Fruit fly (Drosophila melanogaster) whole organism, adult: ENCODE data around the gene Calx.
A peak's percentile ranks its signal among the peaks of the same experiment; 100 is the strongest.

Source experiments
- CG11617 ChIP-seq: fragments of 200-800 bp; sonication (Bioruptor generic); optimal IDR thresholded peaks from 2 replicates; lab custom pipeline; 2017; ENCODE audit warnings: mild to moderate bottlenecking, missing biosample characterization, missing genetic modification reagents, missing genetic modification characterization
- CG12768 ChIP-seq: fragments of 200-800 bp; sonication (Bioruptor generic); optimal IDR thresholded peaks from 2 replicates; lab custom pipeline; 2017; ENCODE audit warnings: missing biosample characterization, missing genetic modification characterization, mild to moderate bottlenecking, moderate library complexity, missing genetic modification reagents
- CG14711 ChIP-seq: fragments of 200-800 bp; sonication (Bioruptor generic); optimal IDR thresholded peaks from 2 replicates; lab custom pipeline; 2018; ENCODE audit warnings: missing biosample characterization, mild to moderate bottlenecking, missing genetic modification characterization, moderate library complexity
- CG1620 ChIP-seq: fragments of 200-800 bp; sonication (Bioruptor generic); optimal IDR thresholded peaks from 2 replicates; lab custom pipeline; 2016; ENCODE audit warnings: missing biosample characterization, missing genetic modification characterization
- CG33017 ChIP-seq: fragments of 200-800 bp; sonication (Bioruptor generic); optimal IDR thresholded peaks from 2 replicates; lab custom pipeline; 2018; ENCODE audit warnings: missing biosample characterization, mild to moderate bottlenecking, missing genetic modification characterization, moderate library complexity
- CG5204 ChIP-seq: fragments of 200-800 bp; sonication (Bioruptor generic); optimal IDR thresholded peaks from 2 replicates; lab custom pipeline; 2016; ENCODE audit warnings: missing biosample characterization, missing genetic modification characterization
- CG7045 ChIP-seq: fragments of 200-800 bp; sonication (Bioruptor generic); optimal IDR thresholded peaks from 2 replicates; lab custom pipeline; 2017; ENCODE audit warnings: missing biosample characterization, mild to moderate bottlenecking, missing genetic modification characterization
- CG7101 ChIP-seq: fragments of 200-800 bp; sonication (Bioruptor generic); optimal IDR thresholded peaks from 2 replicates; lab custom pipeline; 2018; ENCODE audit warnings: missing biosample characterization, mild to moderate bottlenecking, missing genetic modification characterization, moderate library complexity
- Clk ChIP-seq: fragments of 200-800 bp; sonication (Bioruptor generic); optimal IDR thresholded peaks from 2 replicates; lab custom pipeline; 2017; ENCODE audit warnings: missing biosample characterization, missing genetic modification characterization
- Crg-1 ChIP-seq: fragments of 200-800 bp; sonication (Bioruptor generic); optimal IDR thresholded peaks from 2 replicates; lab custom pipeline; 2016; ENCODE audit warnings: missing biosample characterization, missing genetic modification characterization
- Hr96 ChIP-seq: fragments of 200-800 bp; sonication (Bioruptor generic); optimal IDR thresholded peaks from 2 replicates; lab custom pipeline; 2016; ENCODE audit warnings: missing biosample characterization, missing genetic modification characterization
- Mnt ChIP-seq: fragments of 200-800 bp; sonication (Bioruptor generic); optimal IDR thresholded peaks from 2 replicates; lab custom pipeline; 2016; ENCODE audit warnings: missing biosample characterization, mild to moderate bottlenecking, missing genetic modification characterization
- bab1 ChIP-seq: fragments of 200-800 bp; sonication (Bioruptor generic); optimal IDR thresholded peaks from 3 replicates; lab custom pipeline; 2019; ENCODE audit warnings: missing biosample characterization, mild to moderate bottlenecking, missing genetic modification characterization, moderate library complexity
- cic ChIP-seq: fragments of 200-800 bp; sonication (Bioruptor generic); optimal IDR thresholded peaks from 2 replicates; lab custom pipeline; 2017; ENCODE audit warnings: missing biosample characterization, mild to moderate bottlenecking, missing genetic modification characterization, moderate library complexity
- cnc ChIP-seq, 2 experiments: fragments of >200 bp; optimal IDR thresholded peaks; 2 replicates each; lab custom pipeline; 2017
- kay ChIP-seq: fragments of 200-800 bp; sonication (Bioruptor generic); peaks from one replicate; lab custom pipeline; 2016; ENCODE audit warnings: missing biosample characterization, missing genetic modification characterization, borderline replicate concordance
- ovo ChIP-seq: fragments of 200-800 bp; sonication (Bioruptor generic); optimal IDR thresholded peaks from 2 replicates; lab custom pipeline; 2016; ENCODE audit warnings: missing biosample characterization, missing genetic modification characterization
- pad ChIP-seq: fragments of 200-800 bp; sonication (Bioruptor generic); optimal IDR thresholded peaks from 3 replicates; lab custom pipeline; 2017; ENCODE audit warnings: missing biosample characterization, missing genetic modification characterization, mild to moderate bottlenecking, moderate library complexity, missing genetic modification reagents
- tj ChIP-seq: fragments of 200-800 bp; sonication (Bioruptor generic); optimal IDR thresholded peaks from 3 replicates; lab custom pipeline; 2017; ENCODE audit warnings: missing biosample characterization, mild to moderate bottlenecking, missing genetic modification characterization, moderate library complexity
- toe ChIP-seq: fragments of 200-800 bp; sonication (Bioruptor generic); optimal IDR thresholded peaks from 2 replicates; lab custom pipeline; 2016; ENCODE audit warnings: missing biosample characterization, missing genetic modification characterization

The Calx gene

DNA sequence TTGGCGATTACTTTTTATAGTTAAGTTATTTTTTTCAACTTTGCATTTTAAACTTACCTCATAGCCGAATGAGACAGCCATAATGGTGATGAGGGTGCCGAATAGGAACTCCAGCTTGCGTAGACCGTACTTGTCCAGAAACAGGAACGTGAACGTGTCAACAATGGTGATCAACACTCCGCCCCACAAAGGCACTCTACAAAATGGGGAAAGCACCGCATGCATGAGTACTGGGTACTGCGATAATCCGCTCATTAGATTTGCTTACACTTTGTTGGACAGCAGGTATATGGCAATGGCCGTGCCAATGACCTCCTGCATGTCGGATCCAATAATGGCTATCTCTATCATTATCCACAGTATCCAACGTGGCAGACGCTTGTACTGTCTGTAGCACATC is 79.5 kb downstream of the Calx start:
- TF ChIP-seq CG5204 (GFP tag; lab: Kevin White, UChicago) (no peak), CG7101 (no peak), tj (GFP tag; lab: Kevin White, UChicago) (no peak), bab1 (GFP tag; lab: Kevin White, UChicago) (no peak)

DNA sequence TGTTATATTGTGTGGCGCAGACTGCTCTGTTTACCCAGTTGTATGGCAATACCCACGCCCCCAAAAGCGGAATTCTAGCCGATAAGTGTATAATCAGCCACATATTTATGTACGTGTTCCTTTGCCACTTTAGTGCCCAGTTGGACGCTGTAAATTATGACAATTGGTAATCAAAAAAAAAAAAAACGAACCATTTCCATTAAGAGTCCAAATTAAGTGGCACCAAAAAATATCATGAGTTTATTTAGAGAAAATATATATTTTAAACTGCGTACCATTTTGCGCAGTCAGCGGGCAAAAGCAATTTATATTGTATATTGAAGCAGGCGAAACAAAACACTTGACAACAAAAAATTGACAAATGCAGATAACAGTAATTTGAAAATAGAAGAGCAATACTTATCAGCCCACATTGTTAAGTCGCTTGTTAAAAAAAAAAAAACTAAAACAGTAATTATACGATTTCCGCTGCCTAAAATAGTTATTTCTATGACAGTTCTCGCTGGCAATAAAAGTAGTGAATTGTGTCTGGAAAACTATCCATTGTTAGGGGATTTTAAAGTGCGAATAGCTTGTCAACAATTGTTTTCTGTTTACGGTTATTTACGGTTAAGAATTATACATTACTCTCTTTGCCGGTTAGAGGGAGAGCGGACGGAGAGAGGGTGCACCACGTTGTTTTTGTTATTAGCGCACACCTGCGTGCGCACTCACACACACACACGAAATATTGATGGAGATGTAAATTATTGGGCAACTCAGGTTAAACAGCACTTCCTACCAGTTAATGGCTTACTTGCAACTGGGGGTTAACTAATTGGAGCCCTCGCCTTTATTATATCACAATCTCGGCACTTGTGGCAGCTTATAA is 81.7 kb downstream of the Calx start:
- TF ChIP-seq Hr96 (GFP tag; lab: Kevin White, UChicago) (no peak), CG7101 (no peak), CG12768 (no peak), CG14711 (tag; lab: Kevin White, UChicago) (no peak), cic (GFP tag; lab: Kevin White, UChicago) (no peak), bab1 (GFP tag; lab: Kevin White, UChicago) (no peak), kay (GFP tag; lab: Kevin White, UChicago) (no peak), tj (GFP tag; lab: Kevin White, UChicago) (no peak), CG5204 (GFP tag; lab: Kevin White, UChicago) (no peak)

DNA sequence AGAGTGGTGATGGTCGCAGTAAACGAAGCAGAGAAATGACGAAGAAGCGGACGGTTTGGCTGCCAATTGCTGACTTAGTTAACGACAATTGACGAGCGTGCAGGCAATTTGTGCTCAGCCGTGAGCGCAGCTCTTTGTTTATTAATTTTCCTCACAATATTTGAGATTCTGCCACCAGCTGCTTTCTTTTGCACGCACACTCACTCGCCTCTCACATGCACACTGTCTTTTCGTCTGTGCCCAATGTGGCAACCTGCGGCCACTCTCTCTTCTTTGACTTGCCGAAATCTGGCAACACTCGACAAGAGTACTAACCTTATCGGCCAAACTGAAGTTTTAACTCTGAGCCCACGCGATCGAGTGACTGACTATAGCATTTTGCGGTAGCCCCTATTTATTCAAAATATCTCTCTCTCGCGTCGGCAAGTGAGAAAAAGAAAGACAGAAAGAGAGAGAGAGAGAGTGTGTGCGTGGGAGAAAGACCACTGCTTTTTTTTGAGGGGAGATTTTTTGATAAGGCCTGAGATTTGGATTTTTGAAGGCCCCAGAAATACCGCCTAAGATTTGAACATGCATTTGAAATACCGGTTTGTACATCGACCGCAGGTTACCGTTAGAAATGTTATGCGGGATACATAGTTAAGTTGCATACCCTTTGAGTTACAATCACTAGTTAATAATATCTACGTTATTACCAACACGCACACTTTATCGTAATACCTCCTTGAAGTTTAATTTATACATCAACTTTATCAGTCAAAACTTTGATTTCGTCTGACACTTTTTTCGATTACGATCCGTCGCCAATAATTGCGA is 82.7 kb downstream of the Calx start, which contains the start of gene Mvl:
TSS of gene Mvl (minus strand) at position 371 of the 816 bp plus-strand sequence.
- TF ChIP-seq pad (GFP tag; lab: Kevin White, UChicago) (peak; percentile 98), CG1620 (no peak), ovo (GFP tag; lab: Kevin White, UChicago) (peak; percentile 37), CG7101 (peak; percentile 11), tj (GFP tag; lab: Kevin White, UChicago) (peak; percentile 59), cic (GFP tag; lab: Kevin White, UChicago) (peak; percentile 10), CG12768 (peak; percentile 19), Mnt (GFP tag; lab: Kevin White, UChicago) (peak; percentile 76), cnc (optimal IDR thresholded peaks at IDR 0.05; lab: Kevin White, UChicago) (no peak)

DNA sequence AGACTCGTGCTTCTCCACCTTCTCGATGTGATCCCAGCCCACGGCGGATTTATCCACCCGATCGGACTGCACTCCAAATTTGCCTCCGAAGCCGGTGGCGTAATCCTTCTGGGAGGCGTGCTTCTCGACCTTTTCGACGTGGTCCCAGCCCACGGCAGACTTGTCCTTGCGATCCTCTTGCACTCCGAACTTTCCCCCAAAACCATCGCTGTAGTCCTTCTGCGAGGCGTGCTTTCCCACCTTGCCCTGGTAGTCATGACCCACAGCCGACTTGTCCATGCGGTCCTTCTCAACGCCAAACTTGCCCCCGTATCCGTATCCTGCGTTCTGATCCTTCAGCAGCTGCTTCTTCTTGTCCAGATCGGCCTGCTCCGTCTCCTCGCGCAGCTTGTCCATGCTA is 85.5 kb downstream of the Calx start:
- TF ChIP-seq bab1 (GFP tag; lab: Kevin White, UChicago): no peak
- TF ChIP-seq CG11617: no peak
- no peak for TF ChIP-seq Clk (GFP tag; lab: Kevin White, UChicago)
- TF ChIP-seq CG7101: no peak
- TF ChIP-seq Hr96 (GFP tag; lab: Kevin White, UChicago): no peak
- no peak for TF ChIP-seq CG14711 (tag; lab: Kevin White, UChicago)
- TF ChIP-seq cnc (optimal IDR thresholded peaks at IDR 0.05; lab: Kevin White, UChicago): no peak
- TF ChIP-seq CG7045 (GFP tag; lab: Kevin White, UChicago): no peak
- no peak for TF ChIP-seq CG33017 (tag; lab: Kevin White, UChicago)

DNA sequence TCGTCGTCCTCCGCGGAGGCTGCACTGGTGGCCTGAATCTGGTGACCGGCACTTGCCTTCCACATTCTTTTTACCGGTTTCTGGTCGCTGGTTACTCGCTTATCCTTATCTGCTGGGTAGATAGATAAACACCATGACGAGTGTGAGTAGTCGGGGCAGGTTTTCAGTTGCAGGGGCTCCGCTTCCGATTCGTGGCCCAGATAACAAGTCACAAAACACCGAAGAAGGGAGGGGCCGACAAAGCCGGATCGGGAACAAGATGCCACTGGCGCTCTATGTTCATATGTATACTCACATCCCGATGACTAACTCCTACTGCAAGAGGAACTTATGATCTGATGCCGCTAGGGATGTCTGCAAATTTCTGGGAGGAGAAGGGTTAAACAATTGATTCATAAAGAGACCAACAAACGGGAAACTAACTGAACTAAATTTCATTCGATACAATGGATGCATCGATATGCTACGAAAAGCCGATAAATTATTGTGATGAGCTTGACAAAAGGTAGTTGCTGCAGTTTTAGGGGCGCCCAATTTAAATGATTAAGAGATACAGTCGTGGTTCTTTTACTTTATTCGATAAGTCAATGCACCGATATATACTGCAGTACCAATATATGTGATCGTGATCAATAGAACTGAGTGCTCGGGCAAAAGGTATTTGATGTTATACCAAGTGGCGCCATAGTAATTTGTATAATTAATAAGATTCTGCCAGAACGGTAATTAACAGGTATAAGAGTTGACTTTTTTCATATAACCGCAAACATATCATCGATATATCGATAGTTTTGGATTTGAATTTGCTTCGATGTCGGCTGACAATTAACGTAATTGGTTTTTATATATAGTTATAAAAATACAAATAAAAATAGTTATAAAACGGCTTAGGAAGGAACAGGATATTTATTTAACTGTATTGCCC is 86.3 kb downstream of the Calx start, which contains the start of gene Cortactin:
TSS of gene Cortactin (minus strand) at position 472 of the 925 bp plus-strand sequence.
- TF ChIP-seq toe: no peak
- TF ChIP-seq ovo (GFP tag; lab: Kevin White, UChicago): no peak
- no peak for TF ChIP-seq Crg-1 (GFP tag; lab: Kevin White, UChicago)
- TF ChIP-seq pad (GFP tag; lab: Kevin White, UChicago): peak; percentile 88
- peak; percentile 73 for TF ChIP-seq kay (GFP tag; lab: Kevin White, UChicago)
- TF ChIP-seq CG7045 (GFP tag; lab: Kevin White, UChicago): no peak
- TF ChIP-seq cic (GFP tag; lab: Kevin White, UChicago): peak; percentile 3
- peak; percentile 15 for TF ChIP-seq CG1620
